Fruit fly (Drosophila melanogaster): ENCODE data around the gene CG32236.

Gene CG32236

DNA sequence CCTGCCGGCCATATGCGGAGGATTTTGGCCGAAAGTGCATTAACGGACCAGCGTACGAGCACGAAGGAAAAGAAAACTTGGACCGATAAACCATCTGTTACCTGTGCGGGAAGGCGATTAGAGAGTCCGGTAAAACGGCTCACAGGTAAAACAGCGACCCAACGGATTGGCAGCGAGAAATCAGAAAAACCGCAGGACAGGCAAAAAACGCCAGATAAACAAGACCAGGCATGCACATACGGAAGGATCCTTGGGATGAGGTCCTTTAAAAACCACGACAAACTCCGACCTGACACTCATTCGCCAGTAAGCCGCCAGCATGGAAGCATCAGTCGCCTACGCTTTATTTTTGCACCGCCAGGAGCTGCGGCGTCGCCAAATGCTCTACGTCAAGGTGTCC is 10.3 kb upstream of the CG32236 start, which contains the start of gene CG34266:
Gene CG34266 (plus strand): TSS at position 301 of the 400 bp plus-strand sequence.
- no peak for TF ChIP-seq CG6163 (GFP tag; IDR thresholded peaks at IDR 0.05)
- no peak for TF ChIP-seq Eip75B (GFP tag; optimal IDR thresholded peaks at IDR 0.05)
- no peak for TF ChIP-seq Sox15 (GFP tag; optimal IDR thresholded peaks at IDR 0.05)
- TF ChIP-seq Sox102F (GFP tag; optimal IDR thresholded peaks at IDR 0.05) = no peak
- no peak for TF ChIP-seq CG6808 (GFP tag; optimal IDR thresholded peaks at IDR 0.05)
- TF ChIP-seq Eip93F (GFP tag; optimal IDR thresholded peaks at IDR 0.05) = no peak
- no peak for TF ChIP-seq Smox (GFP tag; optimal IDR thresholded peaks at IDR 0.05)
- TF ChIP-seq achi (GFP tag; optimal IDR thresholded peaks at IDR 0.05) = no peak

DNA sequence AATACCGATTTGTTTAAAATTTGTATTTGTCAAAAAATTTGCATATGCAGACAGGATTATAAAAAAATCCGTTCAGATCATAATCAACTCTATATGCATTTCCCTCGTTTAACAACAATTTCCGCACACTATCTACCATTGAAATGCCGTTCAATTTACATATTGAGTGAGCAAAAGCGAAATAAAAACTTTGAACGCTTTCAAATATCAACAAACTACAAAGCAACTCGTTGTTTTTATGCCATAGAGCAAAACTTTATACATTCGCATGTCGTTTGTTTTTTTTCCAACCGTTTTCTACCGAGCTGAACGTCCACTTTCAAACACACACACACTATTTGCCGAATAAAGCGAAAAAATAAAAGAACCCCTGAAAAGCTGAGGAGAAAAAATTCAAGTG is 19.2 kb downstream of the CG32236 start, which contains the start of gene TTLL1B:
Gene TTLL1B (plus strand): TSS at position 301 of the 400 bp plus-strand sequence.
- TF ChIP-seq CG6163 (GFP tag; IDR thresholded peaks at IDR 0.05) = no peak
- TF ChIP-seq acj6 (GFP tag; optimal IDR thresholded peaks at IDR 0.05) = no peak
- no peak for TF ChIP-seq CG8632 (GFP tag; optimal IDR thresholded peaks at IDR 0.05)
- TF ChIP-seq CG6854 (GFP tag; optimal IDR thresholded peaks at IDR 0.05) = no peak
- TF ChIP-seq vri (GFP tag; optimal IDR thresholded peaks at IDR 0.05) = no peak
- TF ChIP-seq ss (GFP tag; optimal IDR thresholded peaks at IDR 0.05) = no peak
- TF ChIP-seq Lpt (GFP tag; optimal IDR thresholded peaks at IDR 0.05) = no peak
- no peak for TF ChIP-seq Hr39 (GFP tag; optimal IDR thresholded peaks at IDR 0.05)
- TF ChIP-seq Met (GFP tag; optimal IDR thresholded peaks at IDR 0.05) = no peak
- TF ChIP-seq CG32006 (GFP tag; optimal IDR thresholded peaks at IDR 0.05) = no peak
- TF ChIP-seq Hr38 (GFP tag; optimal IDR thresholded peaks at IDR 0.05) = no peak
- TF ChIP-seq CG8319 (GFP tag; optimal IDR thresholded peaks at IDR 0.05) = no peak
- no peak for TF ChIP-seq net (GFP tag; optimal IDR thresholded peaks at IDR 0.05)

DNA sequence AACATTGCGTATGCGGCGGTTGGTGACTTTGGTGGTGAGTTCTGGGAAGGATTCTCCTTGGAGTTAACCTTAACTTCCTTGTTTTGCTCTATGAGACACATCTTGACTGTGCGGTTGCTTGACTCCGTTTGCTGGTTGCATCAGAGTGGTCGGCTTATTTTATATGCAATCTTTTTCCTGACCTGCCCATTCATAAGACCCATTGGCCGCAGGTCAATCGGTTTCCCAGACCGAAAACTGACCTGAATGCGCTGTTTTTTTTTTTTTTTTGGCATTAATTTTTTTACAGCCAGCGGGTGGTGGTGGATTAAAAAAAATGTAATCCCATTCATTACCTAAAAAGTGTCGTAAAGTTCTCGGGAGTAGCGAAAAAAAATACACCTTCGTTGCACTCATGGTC is 32.5 kb downstream of the CG32236 start, which contains the start of gene CG13716:
Gene CG13716 (minus strand): TSS at position 101 of the 400 bp plus-strand sequence.
- no peak for TF ChIP-seq acj6 (GFP tag; optimal IDR thresholded peaks at IDR 0.05)
- TF ChIP-seq Sox15 (GFP tag; optimal IDR thresholded peaks at IDR 0.05) = no peak

DNA sequence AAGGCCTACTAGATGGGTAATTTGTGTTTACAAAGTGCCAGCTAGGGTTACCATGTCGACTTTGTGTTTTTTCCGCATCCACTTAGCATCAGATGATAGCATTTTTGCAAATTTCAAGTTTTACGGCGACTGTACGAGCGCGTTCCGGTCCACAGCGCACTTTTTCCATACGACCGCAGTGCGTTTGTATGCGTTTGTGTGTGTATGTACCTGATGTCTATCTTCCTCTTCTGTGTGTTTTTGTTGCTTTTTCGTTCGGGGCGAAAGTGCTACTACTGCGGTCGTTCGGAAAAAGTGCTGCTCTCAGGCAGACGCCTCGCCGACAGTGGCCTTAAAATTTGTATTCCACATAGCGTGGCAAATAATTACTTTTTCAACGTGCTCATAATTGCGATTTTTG is 40.2 kb downstream of the CG32236 start:
- TF ChIP-seq Blimp-1 (GFP tag; optimal IDR thresholded peaks at IDR 0.05) (peak; percentile 90), Sox15 (GFP tag; optimal IDR thresholded peaks at IDR 0.05) (no peak), CG16779 (tag; optimal IDR thresholded peaks at IDR 0.05) (no peak), CG9139 (GFP tag; optimal IDR thresholded peaks at IDR 0.05) (no peak), salr (GFP tag; optimal IDR thresholded peaks at IDR 0.05) (no peak), dsx (GFP tag; optimal IDR thresholded peaks at IDR 0.05; ENCODE audit: poor library complexity, severe bottlenecking) (peak; percentile 8), ss (GFP tag; optimal IDR thresholded peaks at IDR 0.05) (peak; percentile 3 to 16), CG6808 (GFP tag; optimal IDR thresholded peaks at IDR 0.05) (peak; percentile 4), svp (GFP tag) (peak; percentile 49), CG31627 (GFP tag; optimal IDR thresholded peaks at IDR 0.05) (no peak), eg (GFP tag; IDR thresholded peaks at IDR 0.05) (0 out of 3 replicates have a peak, but pooled peaks have one; percentile 6), CG15336 (GFP tag; IDR thresholded peaks at IDR 0.05) (peak; percentile 46; the same call in 1 of the 2 replicates)

DNA sequence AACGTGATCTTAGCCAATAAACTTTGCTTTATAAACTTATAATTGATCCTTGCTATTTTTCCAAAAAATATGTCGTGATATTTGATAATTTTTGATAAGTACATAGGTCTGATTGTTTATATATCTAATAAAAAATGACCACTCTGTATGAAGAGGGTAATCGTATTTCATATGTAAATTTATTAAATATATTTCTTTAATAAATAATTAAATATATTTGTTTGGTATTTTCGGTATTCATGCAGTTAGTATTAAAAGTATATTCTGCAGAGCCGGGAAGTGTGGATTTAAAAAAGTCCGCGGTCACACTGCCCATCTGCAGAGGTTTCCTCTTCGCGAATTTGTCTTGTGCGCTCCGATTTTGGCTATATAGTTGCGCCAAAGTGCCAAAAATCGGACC is 40.8 kb downstream of the CG32236 start, which contains the start of gene HDAC1:
Gene HDAC1 (plus strand): TSS at position 301 of the 400 bp plus-strand sequence.
- TF ChIP-seq Sox15 (GFP tag; optimal IDR thresholded peaks at IDR 0.05) (no peak), topi (GFP tag; optimal IDR thresholded peaks at IDR 0.05) (no peak), dsx (GFP tag; optimal IDR thresholded peaks at IDR 0.05; ENCODE audit: poor library complexity, severe bottlenecking) (no peak), CG10631 (GFP tag; optimal IDR thresholded peaks at IDR 0.05) (no peak), CG4318 (GFP tag; optimal IDR thresholded peaks at IDR 0.05) (no peak), CG11294 (GFP tag; IDR thresholded peaks at IDR 0.05) (no peak), OdsH (GFP tag; optimal IDR thresholded peaks at IDR 0.05) (no peak)
